Fruit fly (Drosophila melanogaster) whole organism, embryonic: ENCODE data around the gene ClC-c.

Experiments
- BEAF-32 ChIP-seq: fragments of 200-800 bp; sonication (Bioruptor generic); optimal IDR thresholded peaks from 3 replicates; lab custom pipeline; 2017; ENCODE audit warnings: missing biosample characterization, missing genetic modification characterization, mild to moderate bottlenecking, moderate library complexity, missing genetic modification reagents
- CG10321 ChIP-seq: fragments of 200-800 bp; sonication (Bioruptor generic); IDR thresholded peaks from 2 replicates; pipeline ENCODE4 v1.3.6; 2022; ENCODE audit warnings: missing biosample characterization, missing genetic modification characterization
- CG10654 ChIP-seq: fragments of 200-800 bp; sonication (Bioruptor generic); optimal IDR thresholded peaks from 2 replicates; lab custom pipeline; 2016; ENCODE audit warnings: missing biosample characterization, missing genetic modification characterization
- CG11695 ChIP-seq: fragments of 200-800 bp; sonication (Bioruptor generic); IDR thresholded peaks from 3 replicates; pipeline ENCODE4 v1.3.6; 2022; ENCODE audit warnings: missing biosample characterization, missing genetic modification characterization
- CG12219 ChIP-seq: fragments of 200-800 bp; sonication (Bioruptor generic); optimal IDR thresholded peaks from 3 replicates; lab custom pipeline; 2018; ENCODE audit warnings: missing biosample characterization, mild to moderate bottlenecking, missing genetic modification characterization
- CG12659 ChIP-seq: fragments of 200-800 bp; sonication (Bioruptor generic); optimal IDR thresholded peaks from 3 replicates; lab custom pipeline; 2017; ENCODE audit warnings: mild to moderate bottlenecking, missing biosample characterization, missing genetic modification reagents, missing genetic modification characterization
- CG13123 ChIP-seq: fragments of 200-800 bp; sonication (Bioruptor generic); optimal IDR thresholded peaks from 2 replicates; lab custom pipeline; 2016; ENCODE audit warnings: missing biosample characterization, missing genetic modification characterization
- CG13624 ChIP-seq: fragments of 200-800 bp; sonication (Bioruptor generic); optimal IDR thresholded peaks from 2 replicates; lab custom pipeline; 2016; ENCODE audit warnings: missing biosample characterization, missing genetic modification characterization
- CG15696 ChIP-seq: fragments of 200-800 bp; sonication (Bioruptor generic); optimal IDR thresholded peaks from 2 replicates; lab custom pipeline; 2019; ENCODE audit warnings: missing biosample characterization, mild to moderate bottlenecking, missing genetic modification characterization, moderate library complexity
- CG16779 ChIP-seq: fragments of 200-800 bp; sonication (Bioruptor generic); IDR thresholded peaks from 2 replicates; pipeline ENCODE4 v1.3.6; 2022; ENCODE audit warnings: missing biosample characterization, missing genetic modification characterization
- CG17361 ChIP-seq: fragments of 200-800 bp; sonication (Bioruptor generic); IDR thresholded peaks from 3 replicates; pipeline ENCODE4 v1.3.6; 2022; ENCODE audit warnings: missing biosample characterization, missing genetic modification characterization
- CG1792 ChIP-seq: fragments of 200-800 bp; sonication (Bioruptor generic); optimal IDR thresholded peaks from 2 replicates; lab custom pipeline; 2016; ENCODE audit warnings: missing biosample characterization, missing genetic modification characterization
- CG1832 ChIP-seq: fragments of 200-800 bp; sonication (Bioruptor generic); optimal IDR thresholded peaks from 2 replicates; lab custom pipeline; 2017; ENCODE audit warnings: missing biosample characterization, mild to moderate bottlenecking, missing genetic modification characterization, inconsistent platforms
- CG18599 ChIP-seq: fragments of 200-800 bp; sonication (Bioruptor generic); optimal IDR thresholded peaks from 3 replicates; lab custom pipeline; 2017; ENCODE audit warnings: missing biosample characterization, missing genetic modification characterization, mild to moderate bottlenecking, moderate library complexity, missing genetic modification reagents
- CG2875 ChIP-seq: fragments of 200-800 bp; sonication (Bioruptor generic); optimal IDR thresholded peaks from 2 replicates; lab custom pipeline; 2017; ENCODE audit warnings: missing biosample characterization, mild to moderate bottlenecking, missing genetic modification characterization, missing genetic modification reagents
- CG30431 ChIP-seq: fragments of 200-800 bp; sonication (Bioruptor generic); optimal IDR thresholded peaks from 2 replicates; lab custom pipeline; 2017; ENCODE audit warnings: missing biosample characterization, missing genetic modification characterization
- CG31441 ChIP-seq: fragments of 200-800 bp; sonication (Bioruptor generic); IDR thresholded peaks from 2 replicates; pipeline ENCODE4 v1.3.6; 2022; ENCODE audit warnings: missing biosample characterization, missing genetic modification characterization
- CG3726 ChIP-seq: fragments of 200-800 bp; sonication (Bioruptor generic); IDR thresholded peaks from 3 replicates; pipeline ENCODE4, ENCODE4 v1.3.6; 2022; ENCODE audit warnings: missing biosample characterization, missing genetic modification characterization
- CG7357 ChIP-seq: fragments of 200-800 bp; sonication (Bioruptor generic); IDR thresholded peaks from 3 replicates; pipeline ENCODE4 v1.3.6; 2022; ENCODE audit warnings: missing biosample characterization, missing genetic modification characterization
- CG7963 ChIP-seq: fragments of 200-800 bp; sonication (Bioruptor generic); IDR thresholded peaks from 3 replicates; pipeline ENCODE4 v1.3.6; 2022; ENCODE audit warnings: missing biosample characterization, missing genetic modification characterization; ENCODE audit not compliant: partially characterized antibody
- CG8359 ChIP-seq: fragments of 200-800 bp; sonication (Bioruptor generic); optimal IDR thresholded peaks from 2 replicates; lab custom pipeline; 2017; ENCODE audit warnings: missing biosample characterization, mild to moderate bottlenecking, missing genetic modification characterization, borderline replicate concordance
- CG9932 ChIP-seq: fragments of 200-800 bp; sonication (Bioruptor generic); IDR thresholded peaks from 2 replicates; pipeline ENCODE4 v1.3.6; 2022; ENCODE audit warnings: missing biosample characterization, missing genetic modification characterization
- Ets97D ChIP-seq: fragments of 200-800 bp; sonication (Bioruptor generic); optimal IDR thresholded peaks from 3 replicates; lab custom pipeline; 2016; ENCODE audit warnings: missing biosample characterization, missing genetic modification characterization
- HLH3B ChIP-seq: fragments of 200-800 bp; sonication (Bioruptor generic); IDR thresholded peaks from 2 replicates; pipeline ENCODE4 v1.3.6; 2022; ENCODE audit warnings: missing biosample characterization, missing genetic modification characterization
- HLH4C ChIP-seq: fragments of 200-800 bp; sonication (Bioruptor generic); IDR thresholded peaks from 3 replicates; pipeline ENCODE4 v1.3.6; 2022; ENCODE audit warnings: missing biosample characterization, missing genetic modification characterization; ENCODE audit not compliant: partially characterized antibody
- Hr51 ChIP-seq, 2 experiments: fragments of 200-800 bp; sonication (Bioruptor generic); optimal IDR thresholded peaks; 2 replicates in 1 of 2; 3 replicates in 1 of 2; lab custom pipeline; 2016 to 2018; ENCODE audit warnings: missing biosample characterization in 2 of 2, missing genetic modification characterization in 2 of 2, mild to moderate bottlenecking in 1 of 2, moderate library complexity in 1 of 2
- Hsf ChIP-seq: fragments of 200-800 bp; sonication (Bioruptor generic); optimal IDR thresholded peaks from 3 replicates; lab custom pipeline; 2016; ENCODE audit warnings: missing biosample characterization, missing genetic modification characterization
- Lim3 ChIP-seq: fragments of 200-800 bp; sonication (Bioruptor generic); IDR thresholded peaks from 2 replicates; pipeline ENCODE4 v1.3.6; 2022; ENCODE audit warnings: missing biosample characterization, missing genetic modification characterization
- MESR4 ChIP-seq: fragments of 200-800 bp; sonication (Bioruptor generic); optimal IDR thresholded peaks from 2 replicates; lab custom pipeline; 2018; ENCODE audit warnings: missing biosample characterization, mild to moderate bottlenecking, missing genetic modification characterization, moderate library complexity
- MTF-1 ChIP-seq: fragments of 200-800 bp; sonication (Bioruptor generic); optimal IDR thresholded peaks from 2 replicates; lab custom pipeline; 2018; ENCODE audit warnings: missing biosample characterization, mild to moderate bottlenecking, missing genetic modification characterization, borderline replicate concordance
- Mrtf ChIP-seq: fragments of 200-800 bp; sonication (Bioruptor generic); IDR thresholded peaks from 3 replicates; pipeline ENCODE4 v1.3.6; 2022; ENCODE audit warnings: missing biosample characterization, missing genetic modification characterization
- NC2β ChIP-seq: fragments of 200-800 bp; sonication (Bioruptor generic); optimal IDR thresholded peaks from 2 replicates; lab custom pipeline; 2016; ENCODE audit warnings: missing biosample characterization, missing genetic modification characterization
- Nf-YA ChIP-seq: fragments of 200-800 bp; sonication (Bioruptor generic); IDR thresholded peaks from 2 replicates; pipeline ENCODE4 v1.3.6; 2022; ENCODE audit warnings: missing biosample characterization, missing genetic modification characterization
- Oaz ChIP-seq: fragments of 200-800 bp; sonication (Bioruptor generic); IDR thresholded peaks from 2 replicates; pipeline ENCODE4 v1.3.6; 2022; ENCODE audit warnings: missing biosample characterization, missing genetic modification characterization
- PHDP ChIP-seq: fragments of 200-800 bp; sonication (Bioruptor generic); optimal IDR thresholded peaks from 3 replicates; lab custom pipeline; 2018; ENCODE audit warnings: missing biosample characterization, mild to moderate bottlenecking, missing genetic modification characterization, moderate library complexity
- Six4 ChIP-seq: fragments of 200-800 bp; sonication (Bioruptor generic); optimal IDR thresholded peaks from 2 replicates; lab custom pipeline; 2016; ENCODE audit warnings: missing biosample characterization, missing genetic modification characterization
- Spps ChIP-seq: fragments of 200-800 bp; sonication (Bioruptor generic); optimal IDR thresholded peaks from 2 replicates; lab custom pipeline; 2018; ENCODE audit warnings: missing biosample characterization, mild to moderate bottlenecking, missing genetic modification characterization
- Sry-β ChIP-seq: fragments of 200-800 bp; sonication (Bioruptor generic); optimal IDR thresholded peaks from 2 replicates; lab custom pipeline; 2018; ENCODE audit warnings: missing biosample characterization, mild to moderate bottlenecking, missing genetic modification characterization, moderate library complexity
- cad ChIP-seq: fragments of >200 bp; optimal IDR thresholded peaks from 2 replicates; lab custom pipeline; 2017; ENCODE audit warnings: missing biosample characterization, missing genetic modification characterization
- croc ChIP-seq: fragments of 200-800 bp; sonication (Bioruptor generic); conservative IDR thresholded peaks from 3 replicates; pipeline ENCODE4 v1.3.6; 2022; ENCODE audit warnings: missing biosample characterization, missing genetic modification characterization
- dysf ChIP-seq: fragments of 200-800 bp; sonication (Bioruptor generic); IDR thresholded peaks from 3 replicates; pipeline ENCODE4 v1.3.6; 2022; ENCODE audit warnings: missing biosample characterization, missing genetic modification characterization
- exex ChIP-seq: fragments of 200-800 bp; sonication (Bioruptor generic); optimal IDR thresholded peaks from 4 replicates; lab custom pipeline; 2018; ENCODE audit warnings: missing biosample characterization, mild to moderate bottlenecking, missing genetic modification characterization, moderate library complexity
- gt ChIP-seq: fragments of 200-800 bp; sonication (Bioruptor generic); IDR thresholded peaks from 2 replicates; pipeline ENCODE4 v1.3.6; 2022; ENCODE audit warnings: missing biosample characterization, missing genetic modification characterization
- hth ChIP-seq: fragments of >200 bp; optimal IDR thresholded peaks from 2 replicates; lab custom pipeline; 2017; ENCODE audit warnings: inconsistent platforms
- nmo ChIP-seq: fragments of 200-800 bp; sonication (Bioruptor generic); optimal IDR thresholded peaks from 2 replicates; lab custom pipeline; 2018; ENCODE audit warnings: missing biosample characterization, mild to moderate bottlenecking, missing genetic modification characterization, moderate library complexity
- peb ChIP-seq: fragments of 200-800 bp; sonication (Bioruptor generic); IDR thresholded peaks from 2 replicates; pipeline ENCODE4 v1.3.6; 2022; ENCODE audit warnings: missing biosample characterization, missing genetic modification characterization
- scrt ChIP-seq: fragments of 200-800 bp; sonication (Bioruptor generic); optimal IDR thresholded peaks from 2 replicates; lab custom pipeline; 2018; ENCODE audit warnings: missing biosample characterization, mild to moderate bottlenecking, missing genetic modification characterization, moderate library complexity
- sr ChIP-seq: fragments of 200-800 bp; sonication (Bioruptor generic); IDR thresholded peaks from 3 replicates; pipeline ENCODE4 v1.3.6; 2022; ENCODE audit warnings: missing biosample characterization, missing genetic modification characterization
- stwl ChIP-seq: fragments of 200-800 bp; sonication (Bioruptor generic); optimal IDR thresholded peaks from 3 replicates; lab custom pipeline; 2018; ENCODE audit warnings: missing biosample characterization, mild to moderate bottlenecking, missing genetic modification characterization, moderate library complexity
- trh ChIP-seq: fragments of 200-800 bp; sonication (Bioruptor generic); optimal IDR thresholded peaks from 2 replicates; lab custom pipeline; 2016; ENCODE audit warnings: missing biosample characterization, missing genetic modification characterization

The ClC-c gene

dm6 chr3L:16052145-16053025 is 37.9 kb upstream of the ClC-c start (continued):
- TF ChIP-seq Ets97D (no peak), CG12219 (GFP tag; lab: Kevin White, UChicago) (no peak), gt (no peak), MTF-1 (GFP tag; lab: Kevin White, UChicago) (no peak), Hsf (GFP tag; lab: Kevin White, UChicago) (no peak), CG1792 (GFP tag; lab: Kevin White, UChicago) (no peak), CG1832 (peak; percentile 53), Lim3 (no peak), NC2β (no peak), Hr51 (GFP tag; optimal IDR thresholded peaks at IDR 0.05; lab: Kevin White, UChicago) (no peak), BEAF-32 (no peak), CG12659 (no peak), Spps (no peak), HLH3B (GFP tag; lab: Robert Waterston, UW) (no peak), Mrtf (no peak), CG31441 (GFP tag; lab: Robert Waterston, UW) (no peak), exex (no peak), CG10321 (GFP tag; lab: Robert Waterston, UW) (no peak), Oaz (GFP tag; lab: Robert Waterston, UW) (no peak), CG9932 (GFP tag; lab: Robert Waterston, UW) (no peak), stwl (no peak), CG17361 (GFP tag; lab: Robert Waterston, UW) (no peak), cad (no peak), peb (GFP tag; lab: Robert Waterston, UW) (no peak), CG18599 (no peak), hth (lab: Kevin White, UChicago) (no peak), Nf-YA (no peak), trh (GFP tag; lab: Kevin White, UChicago) (no peak), sr (no peak), MESR4 (GFP tag; lab: Kevin White, UChicago) (no peak), CG7357 (GFP tag; lab: Robert Waterston, UW) (no peak), CG7963 (GFP tag; lab: Robert Waterston, UW) (no peak), CG8359 (GFP tag; lab: Kevin White, UChicago) (no peak), CG30431 (no peak), CG10654 (GFP tag; lab: Kevin White, UChicago) (no peak), CG16779 (GFP tag; lab: Robert Waterston, UW) (no peak), Six4 (GFP tag; lab: Kevin White, UChicago) (no peak), CG15696 (tag; lab: Kevin White, UChicago) (no peak), CG13624 (GFP tag; lab: Kevin White, UChicago) (no peak), CG13123 (GFP tag; lab: Kevin White, UChicago) (no peak), croc (GFP tag; lab: Robert Waterston, UW) (no peak), scrt (GFP tag; lab: Kevin White, UChicago) (peak; percentile 2), CG11695 (no peak), dysf (no peak), HLH4C (GFP tag; lab: Robert Waterston, UW) (no peak), Sry-β (GFP tag; lab: Kevin White, UChicago) (no peak), CG2875 (GFP tag; lab: Kevin White, UChicago) (no peak), CG3726 (no peak), PHDP (tag; lab: Kevin White, UChicago) (no peak), nmo (GFP tag; lab: Kevin White, UChicago) (peak; percentile 30)
